Worm (Caenorhabditis elegans) whole organism, mixed stage, embryonic: ENCODE results near the gene T16A9.5.

Source experiments
- M03D4.4 ChIP-seq: sonication (generic microtip); optimal IDR thresholded peaks from 2 replicates; lab custom pipeline; 2017; ENCODE audit warnings: mild to moderate bottlenecking, missing genetic modification characterization, missing compliant biosample characterization
- bed-3 ChIP-seq: fragments of 200-800 bp; sonication (Bioruptor generic); optimal IDR thresholded peaks from 3 replicates; lab custom pipeline; 2018; ENCODE audit warnings: mild to moderate bottlenecking, missing genetic modification characterization, moderate library complexity, missing compliant biosample characterization
- blmp-1 ChIP-seq: fragments of 150-350 bp; optimal IDR thresholded peaks from 2 replicates; lab custom pipeline; 2014; ENCODE audit warnings: missing biosample characterization, missing genetic modification characterization
- ceh-39 ChIP-seq: fragments of 150-350 bp; optimal IDR thresholded peaks from 2 replicates; lab custom pipeline; 2014; ENCODE audit warnings: missing biosample characterization, missing genetic modification characterization
- ceh-43 ChIP-seq: fragments of 200-800 bp; sonication (Bioruptor generic); optimal IDR thresholded peaks from 2 replicates; lab custom pipeline; 2018; ENCODE audit warnings: mild to moderate bottlenecking, missing genetic modification characterization, moderate library complexity, missing compliant biosample characterization
- ceh-83 ChIP-seq: fragments of 200-800 bp; sonication (Bioruptor generic); optimal IDR thresholded peaks from 2 replicates; lab custom pipeline; 2018; ENCODE audit warnings: mild to moderate bottlenecking, missing genetic modification characterization, missing compliant biosample characterization
- ces-1 ChIP-seq: fragments of 150-350 bp; optimal IDR thresholded peaks from 2 replicates; lab custom pipeline; 2014; ENCODE audit warnings: missing biosample characterization, missing genetic modification reagents, missing genetic modification characterization
- drap-1 ChIP-seq: fragments of 200-800 bp; sonication (Bioruptor generic); optimal IDR thresholded peaks from 3 replicates; lab custom pipeline; 2018; ENCODE audit warnings: mild to moderate bottlenecking, missing genetic modification characterization, missing compliant biosample characterization
- elt-1 ChIP-seq: sonication (generic microtip); optimal IDR thresholded peaks from 2 replicates; lab custom pipeline; 2017; ENCODE audit warnings: missing genetic modification characterization, mild to moderate bottlenecking, missing compliant biosample characterization, antibody characterized with exemption, moderate library complexity, borderline replicate concordance; ENCODE audit not compliant: insufficient read depth
- elt-3 ChIP-seq: fragments of 150-350 bp; optimal IDR thresholded peaks from 2 replicates; lab custom pipeline; 2014; ENCODE audit warnings: missing biosample characterization, missing genetic modification characterization
- ham-2 ChIP-seq: fragments of 200-800 bp; sonication (Bioruptor generic); optimal IDR thresholded peaks from 2 replicates; lab custom pipeline; 2018; ENCODE audit warnings: mild to moderate bottlenecking, missing genetic modification characterization, missing compliant biosample characterization
- hlh-1 ChIP-seq: fragments of 150-350 bp; optimal IDR thresholded peaks from 2 replicates; lab custom pipeline; 2014; ENCODE audit warnings: missing biosample characterization, missing genetic modification reagents, missing genetic modification characterization
- lin-13 ChIP-seq: fragments of 150-350 bp; optimal IDR thresholded peaks from 2 replicates; lab custom pipeline; 2014; ENCODE audit warnings: missing biosample characterization, missing genetic modification characterization
- lin-32 ChIP-seq: fragments of 200-800 bp; sonication (Bioruptor generic); optimal IDR thresholded peaks from 2 replicates; lab custom pipeline; 2018; ENCODE audit warnings: mild to moderate bottlenecking, missing genetic modification characterization, missing compliant biosample characterization
- lsy-2 ChIP-seq: fragments of 150-350 bp; optimal IDR thresholded peaks from 2 replicates; lab custom pipeline; 2014; ENCODE audit warnings: missing biosample characterization, missing genetic modification characterization
- mab-5 ChIP-seq: fragments of 150-350 bp; optimal IDR thresholded peaks from 2 replicates; lab custom pipeline; 2014; ENCODE audit warnings: missing biosample characterization, missing genetic modification characterization
- mep-1 ChIP-seq: fragments of 150-350 bp; optimal IDR thresholded peaks from 2 replicates; lab custom pipeline; 2017; ENCODE audit warnings: missing biosample characterization, missing genetic modification reagents, missing genetic modification characterization, inconsistent platforms
- mls-2 ChIP-seq: sonication (generic microtip); optimal IDR thresholded peaks from 2 replicates; lab custom pipeline; 2016; ENCODE audit warnings: mild to moderate bottlenecking, missing genetic modification characterization, moderate library complexity, missing compliant biosample characterization
- nhr-12 ChIP-seq: fragments of 150-350 bp; optimal IDR thresholded peaks from 2 replicates; lab custom pipeline; 2014; ENCODE audit warnings: missing biosample characterization, missing genetic modification characterization
- nhr-2 ChIP-seq: fragments of 150-350 bp; optimal IDR thresholded peaks from 2 replicates; lab custom pipeline; 2014; ENCODE audit warnings: missing biosample characterization, missing genetic modification characterization
- nhr-237 ChIP-seq: fragments of 150-350 bp; optimal IDR thresholded peaks from 2 replicates; lab custom pipeline; 2014; ENCODE audit warnings: missing biosample characterization, missing genetic modification characterization
- nhr-28 ChIP-seq: fragments of 150-350 bp; optimal IDR thresholded peaks from 2 replicates; lab custom pipeline; 2014; ENCODE audit warnings: missing biosample characterization, missing genetic modification characterization
- nhr-76 ChIP-seq: sonication (generic microtip); optimal IDR thresholded peaks from 2 replicates; lab custom pipeline; 2017; ENCODE audit warnings: missing biosample characterization, missing genetic modification characterization
- snpc-4 ChIP-seq: fragments of 150-350 bp; optimal IDR thresholded peaks from 2 replicates; lab custom pipeline; 2014; ENCODE audit warnings: missing biosample characterization, missing genetic modification characterization
- sptf-1 ChIP-seq: sonication (generic microtip); optimal IDR thresholded peaks from 2 replicates; lab custom pipeline; 2017; ENCODE audit warnings: mild to moderate bottlenecking, missing genetic modification characterization, moderate library complexity, missing compliant biosample characterization
- tbx-8 ChIP-seq: fragments of 200-800 bp; sonication (Bioruptor generic); optimal IDR thresholded peaks from 2 replicates; lab custom pipeline; 2018; ENCODE audit warnings: mild to moderate bottlenecking, missing genetic modification characterization, moderate library complexity, missing compliant biosample characterization
- unc-120 ChIP-seq: sonication (generic microtip); optimal IDR thresholded peaks from 2 replicates; lab custom pipeline; 2017; ENCODE audit warnings: missing genetic modification characterization, missing compliant biosample characterization; ENCODE audit not compliant: poor library complexity, severe bottlenecking
- unc-39 ChIP-seq: fragments of 150-350 bp; optimal IDR thresholded peaks from 2 replicates; lab custom pipeline; 2014; ENCODE audit warnings: missing biosample characterization, missing genetic modification characterization
- unc-62 ChIP-seq: fragments of 150-350 bp; optimal IDR thresholded peaks from 2 replicates; lab custom pipeline; 2014; ENCODE audit warnings: missing biosample characterization, missing genetic modification reagents, missing genetic modification characterization
- zip-8 ChIP-seq: fragments of 150-350 bp; optimal IDR thresholded peaks from 2 replicates; lab custom pipeline; 2014; ENCODE audit warnings: missing biosample characterization, missing genetic modification characterization
- ztf-11 ChIP-seq: fragments of 150-350 bp; optimal IDR thresholded peaks from 2 replicates; lab custom pipeline; 2014; ENCODE audit warnings: missing biosample characterization, missing genetic modification characterization

Gene T16A9.5

DNA sequence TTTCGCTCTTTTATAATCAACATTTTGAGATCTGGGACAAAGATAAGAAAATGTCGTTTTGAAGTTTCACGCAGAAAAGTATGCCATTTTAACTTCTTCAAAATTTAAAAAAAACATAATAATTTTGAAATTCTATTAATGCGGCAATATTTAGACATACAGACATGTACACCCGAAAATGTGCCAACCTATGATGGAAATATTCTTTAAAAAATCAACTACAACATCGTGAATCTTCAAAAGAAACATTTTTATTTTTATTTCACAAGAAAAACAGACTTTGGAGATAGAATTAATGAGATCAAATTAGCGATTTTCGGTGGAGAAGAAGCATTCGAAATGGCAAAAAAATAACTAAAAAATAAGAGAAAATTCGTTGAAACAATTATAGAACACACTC is at the start of gene T16A9.5:
Gene T16A9.5 (minus strand): TSS at position 101 of the 400 bp plus-strand sequence.
- no peak for TF ChIP-seq ceh-43 (GFP tag; lab: Kevin White, UChicago)
- no peak for TF ChIP-seq mep-1
- no peak for TF ChIP-seq ceh-83 (GFP tag; lab: Kevin White, UChicago)
- TF ChIP-seq nhr-2: no peak
- TF ChIP-seq lin-32 (GFP tag; lab: Kevin White, UChicago): no peak
- TF ChIP-seq sptf-1: no peak
- TF ChIP-seq snpc-4 (tag; lab: Kevin White, UChicago): no peak
- no peak for TF ChIP-seq lin-13 (tag; lab: Kevin White, UChicago)
- TF ChIP-seq mls-2 (tag; lab: Kevin White, UChicago): no peak

DNA sequence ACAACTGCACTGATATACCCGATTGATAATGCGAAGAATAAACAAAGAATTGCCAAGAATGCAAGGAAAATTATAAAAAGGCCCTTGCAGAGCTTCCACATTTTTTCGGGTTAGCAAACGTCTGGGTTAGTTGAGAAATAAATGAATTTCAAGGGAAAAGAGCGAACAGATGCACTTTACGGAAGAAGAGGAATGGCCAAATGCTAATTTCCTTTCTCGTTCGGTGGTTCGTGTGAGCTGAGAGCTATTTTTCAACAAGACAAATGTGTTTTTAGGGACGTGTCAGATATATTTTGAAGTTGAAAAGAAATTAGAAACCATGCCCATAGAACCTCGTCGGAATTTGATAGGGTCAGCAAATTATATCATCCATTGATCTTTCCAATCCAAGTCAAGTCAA is 45.8 kb upstream of the T16A9.5 start, which contains the start of gene F40G12.2:
Gene F40G12.2 (minus strand): TSS at position 101 of the 400 bp plus-strand sequence.
- TF ChIP-seq lsy-2 (tag; lab: Kevin White, UChicago) (no peak), unc-120 (no peak)

- TF ChIP-seq blmp-1: no peak
- TF ChIP-seq tbx-8: no peak
- TF ChIP-seq lin-13 (tag; lab: Kevin White, UChicago): no peak
- no peak for TF ChIP-seq M03D4.4
- no peak for TF ChIP-seq bed-3
- TF ChIP-seq lsy-2 (tag; lab: Kevin White, UChicago): no peak
- TF ChIP-seq mab-5 (tag; lab: Kevin White, UChicago): no peak
- TF ChIP-seq nhr-28: no peak
These were observed 41.8 kb upstream of the T16A9.5 start, which contains the start of gene sre-8 for ce11 chrV:14256813-14257212. Gene sre-8, plus strand, starts transcription at chrV:14257113.

DNA sequence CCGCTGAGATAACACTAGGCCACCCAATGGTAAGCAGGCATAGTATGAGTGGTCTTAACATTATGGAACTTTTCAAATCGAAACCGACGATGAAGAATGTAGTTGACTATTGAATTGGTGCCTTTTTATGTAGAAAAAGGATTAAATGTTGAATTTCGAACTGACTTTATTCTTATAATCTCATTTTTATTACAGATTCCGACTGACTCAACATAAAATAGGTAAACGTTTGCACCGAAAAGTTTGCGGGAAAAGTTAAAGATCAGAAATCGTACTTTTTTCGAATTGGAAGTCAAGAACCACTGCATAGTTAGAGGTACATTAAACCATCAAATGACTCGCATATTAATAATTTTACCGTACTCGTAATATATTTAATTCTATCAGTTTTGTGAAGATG is 39.2 kb upstream of the T16A9.5 start, which contains the start of gene K02E11.7:
Gene K02E11.7 (minus strand): TSS at position 101 of the 400 bp plus-strand sequence.
- no peak for TF ChIP-seq unc-39 (tag; lab: Kevin White, UChicago)
- no peak for TF ChIP-seq sptf-1
- no peak for TF ChIP-seq ham-2 (GFP tag; lab: Kevin White, UChicago)
- no peak for TF ChIP-seq ztf-11 (tag; lab: Kevin White, UChicago)
- TF ChIP-seq, all 35 proteins: peak for 0

ce11 chrV:14252025-14252424 is 37.0 kb upstream of the T16A9.5 start, which contains the start of gene K02E11.5:
Gene K02E11.5, plus strand, starts transcription at chrV:14252325.
- TF ChIP-seq mep-1: no peak
- no peak for TF ChIP-seq nhr-12 (tag; lab: Kevin White, UChicago)
- TF ChIP-seq nhr-2: no peak
- TF ChIP-seq nhr-28: no peak
- no peak for TF ChIP-seq M03D4.4

DNA sequence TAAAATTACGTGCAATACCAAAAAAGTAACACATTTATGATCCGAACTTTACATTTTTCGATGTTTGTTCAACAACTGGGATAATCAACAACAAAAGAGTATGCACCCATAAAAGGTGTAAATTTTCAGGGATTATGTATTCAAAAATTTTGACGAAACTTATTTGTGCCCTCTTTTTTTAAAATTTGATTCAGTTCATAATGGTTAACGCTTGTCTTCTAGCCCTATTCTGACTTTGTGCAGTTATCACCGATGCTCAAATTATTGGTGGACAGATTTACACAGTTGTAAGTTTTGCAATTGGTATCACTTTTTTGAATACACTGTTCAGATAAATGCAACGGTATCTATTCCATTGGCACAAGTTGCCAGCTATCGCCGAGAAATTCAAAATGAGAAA is 33.6 kb upstream of the T16A9.5 start, which contains the start of gene K02E11.6:
Gene K02E11.6 (plus strand): TSS at position 149 of the 400 bp plus-strand sequence.
- TF ChIP-seq nhr-2: no peak

- TF ChIP-seq ces-1 (GFP tag; lab: Kevin White, UChicago): no peak
- no peak for TF ChIP-seq elt-1 (tag; lab: Kevin White, UChicago)
- no peak for TF ChIP-seq nhr-76 (tag; lab: Kevin White, UChicago)
- TF ChIP-seq elt-3 (tag; lab: Kevin White, UChicago): no peak
- TF ChIP-seq hlh-1 (tag; lab: Kevin White, UChicago): no peak
- no peak for TF ChIP-seq tbx-8
- no peak for TF ChIP-seq lin-32 (GFP tag; lab: Kevin White, UChicago)
- no peak for TF ChIP-seq lin-13 (tag; lab: Kevin White, UChicago)
- no peak for TF ChIP-seq zip-8 (tag; lab: Kevin White, UChicago)
- TF ChIP-seq bed-3: no peak
- TF ChIP-seq unc-62 (GFP tag; lab: Kevin White, UChicago): no peak
- TF ChIP-seq M03D4.4: no peak
- TF ChIP-seq ceh-39: no peak
- no peak for TF ChIP-seq blmp-1
- TF ChIP-seq lsy-2 (tag; lab: Kevin White, UChicago): no peak
- TF ChIP-seq nhr-237 (tag; lab: Kevin White, UChicago): no peak
- TF ChIP-seq unc-39 (tag; lab: Kevin White, UChicago): no peak
- TF ChIP-seq drap-1 (GFP tag; lab: Kevin White, UChicago): no peak
- no peak for TF ChIP-seq nhr-12 (tag; lab: Kevin White, UChicago)
- no peak for TF ChIP-seq mep-1
These were observed 33.0 kb upstream of the T16A9.5 start, which contains the start of gene K02E11.4 for ce11 chrV:14248025-14248424. Gene K02E11.4, minus strand, starts transcription at chrV:14248125.
